Fruit fly (Drosophila melanogaster) whole organism, embryonic: ENCODE measurements around the gene Cep135.

ENCODE experiments used
- Antp ChIP-seq: fragments of 200-800 bp; sonication (Bioruptor generic); optimal IDR thresholded peaks from 3 replicates; lab custom pipeline; 2016; ENCODE audit warnings: missing biosample characterization, missing genetic modification characterization
- Atf6 ChIP-seq: fragments of 200-800 bp; sonication (Bioruptor generic); IDR thresholded peaks from 2 replicates; pipeline ENCODE4 v1.3.6; 2022; ENCODE audit warnings: missing biosample characterization, missing genetic modification characterization
- CG10274 ChIP-seq: fragments of 200-800 bp; sonication (Bioruptor generic); optimal IDR thresholded peaks from 3 replicates; lab custom pipeline; 2017; ENCODE audit warnings: missing biosample characterization, mild to moderate bottlenecking, missing genetic modification characterization
- CG10431 ChIP-seq: fragments of 200-800 bp; sonication (Bioruptor generic); optimal IDR thresholded peaks from 3 replicates; lab custom pipeline; 2018; ENCODE audit warnings: missing biosample characterization, mild to moderate bottlenecking, missing genetic modification characterization
- CG10959 ChIP-seq: fragments of 200-800 bp; sonication (Bioruptor generic); IDR thresholded peaks from 2 replicates; pipeline ENCODE4 v1.3.6; 2022; ENCODE audit warnings: missing biosample characterization, missing genetic modification characterization
- CG12104 ChIP-seq: fragments of 200-800 bp; sonication (Bioruptor generic); optimal IDR thresholded peaks from 3 replicates; lab custom pipeline; 2016; ENCODE audit warnings: missing biosample characterization, missing genetic modification characterization
- CG13123 ChIP-seq: fragments of 200-800 bp; sonication (Bioruptor generic); optimal IDR thresholded peaks from 2 replicates; lab custom pipeline; 2016; ENCODE audit warnings: missing biosample characterization, missing genetic modification characterization
- CG13424 ChIP-seq: fragments of 200-800 bp; sonication (Bioruptor generic); optimal IDR thresholded peaks from 2 replicates; lab custom pipeline; 2019; ENCODE audit warnings: missing biosample characterization, mild to moderate bottlenecking, missing genetic modification characterization, moderate library complexity
- CG13894 ChIP-seq: fragments of 200-800 bp; sonication (Bioruptor generic); optimal IDR thresholded peaks from 3 replicates; lab custom pipeline; 2018; ENCODE audit warnings: missing biosample characterization, mild to moderate bottlenecking, missing genetic modification characterization, moderate library complexity
- CG15514 ChIP-seq: fragments of 200-800 bp; sonication (Bioruptor generic); optimal IDR thresholded peaks from 3 replicates; lab custom pipeline; 2017; ENCODE audit warnings: missing biosample characterization, missing genetic modification characterization, mild to moderate bottlenecking, moderate library complexity, missing genetic modification reagents
- CG15601 ChIP-seq: fragments of 200-800 bp; sonication (Bioruptor generic); optimal IDR thresholded peaks from 3 replicates; lab custom pipeline; 2019; ENCODE audit warnings: missing biosample characterization, mild to moderate bottlenecking, missing genetic modification characterization, moderate library complexity
- CG16813 ChIP-seq: fragments of 200-800 bp; sonication (Bioruptor generic); IDR thresholded peaks from 3 replicates; pipeline ENCODE4 v1.3.6; 2022; ENCODE audit warnings: missing biosample characterization, missing genetic modification characterization; ENCODE audit not compliant: partially characterized antibody
- CG17361 ChIP-seq: fragments of 200-800 bp; sonication (Bioruptor generic); IDR thresholded peaks from 3 replicates; pipeline ENCODE4 v1.3.6; 2022; ENCODE audit warnings: missing biosample characterization, missing genetic modification characterization
- CG17829 ChIP-seq: fragments of 200-800 bp; optimal IDR thresholded peaks from 2 replicates; lab custom pipeline; 2019; ENCODE audit warnings: missing biosample characterization, mild to moderate bottlenecking, missing genetic modification characterization, moderate library complexity
- CG5953 ChIP-seq: fragments of 200-800 bp; sonication (Bioruptor generic); IDR thresholded peaks from 2 replicates; pipeline ENCODE4 v1.3.6; 2022; ENCODE audit warnings: missing biosample characterization, missing genetic modification characterization
- CG6683 ChIP-seq: fragments of 200-800 bp; sonication (Bioruptor generic); optimal IDR thresholded peaks from 2 replicates; lab custom pipeline; 2017; ENCODE audit warnings: missing biosample characterization, mild to moderate bottlenecking, missing genetic modification characterization, missing genetic modification reagents
- CG7786 ChIP-seq: fragments of 200-800 bp; sonication (Bioruptor generic); optimal IDR thresholded peaks from 2 replicates; lab custom pipeline; 2016; ENCODE audit warnings: missing biosample characterization, missing genetic modification characterization
- CG8944 ChIP-seq: fragments of 200-800 bp; sonication (Bioruptor generic); optimal IDR thresholded peaks from 3 replicates; lab custom pipeline; 2016; ENCODE audit warnings: missing biosample characterization, missing genetic modification characterization
- CHES-1-like ChIP-seq: fragments of 200-800 bp; sonication (Bioruptor generic); optimal IDR thresholded peaks from 2 replicates; lab custom pipeline; 2016; ENCODE audit warnings: missing biosample characterization, missing genetic modification characterization
- Camta ChIP-seq: fragments of 200-800 bp; sonication (Bioruptor generic); optimal IDR thresholded peaks from 2 replicates; lab custom pipeline; 2016; ENCODE audit warnings: missing biosample characterization, missing genetic modification characterization
- Chrac-16 ChIP-seq: fragments of 200-800 bp; sonication (Bioruptor generic); optimal IDR thresholded peaks from 3 replicates; lab custom pipeline; 2016; ENCODE audit warnings: missing biosample characterization, missing genetic modification characterization
- Deaf1 ChIP-seq: fragments of 200-800 bp; optimal IDR thresholded peaks from 3 replicates; lab custom pipeline; 2019; ENCODE audit warnings: missing biosample characterization, mild to moderate bottlenecking, missing genetic modification characterization, moderate library complexity
- Ets65A ChIP-seq: fragments of 200-800 bp; sonication (Bioruptor generic); peaks from one replicate; lab custom pipeline; 2016; ENCODE audit warnings: missing biosample characterization, missing genetic modification characterization
- Gug ChIP-seq: fragments of 200-800 bp; sonication (Bioruptor generic); IDR thresholded peaks from 4 replicates; pipeline ENCODE4 v1.3.6; 2022; ENCODE audit warnings: missing biosample characterization, missing genetic modification characterization
- HLHmδ ChIP-seq: fragments of 200-800 bp; sonication (Bioruptor generic); optimal IDR thresholded peaks from 2 replicates; lab custom pipeline; 2018; ENCODE audit warnings: missing biosample characterization, mild to moderate bottlenecking, missing genetic modification characterization, moderate library complexity
- NC2β ChIP-seq: fragments of 200-800 bp; sonication (Bioruptor generic); optimal IDR thresholded peaks from 2 replicates; lab custom pipeline; 2016; ENCODE audit warnings: missing biosample characterization, missing genetic modification characterization
- Ptx1 ChIP-seq: fragments of 200-800 bp; sonication (Bioruptor generic); IDR thresholded peaks from 2 replicates; pipeline ENCODE4 v1.3.6; 2022; ENCODE audit warnings: missing biosample characterization, missing genetic modification characterization
- Side ChIP-seq: fragments of 200-800 bp; sonication (Bioruptor generic); optimal IDR thresholded peaks from 2 replicates; lab custom pipeline; 2016; ENCODE audit warnings: missing biosample characterization, missing genetic modification characterization
- Stat92E ChIP-seq, 3 experiments: fragments of >200 bp in 2 of 3; fragments of 200-800 bp in 1 of 3; sonication (Bioruptor generic) in 1 of 3; optimal IDR thresholded peaks; 2 replicates each; lab custom pipeline; 2017 to 2019; ENCODE audit warnings: missing biosample characterization in 3 of 3, missing genetic modification characterization in 3 of 3, mild to moderate bottlenecking in 1 of 3, moderate library complexity in 1 of 3
- Xrp1 ChIP-seq: fragments of 200-800 bp; sonication (Bioruptor generic); IDR thresholded peaks from 2 replicates; pipeline ENCODE4 v1.3.6; 2022; ENCODE audit warnings: missing biosample characterization, missing genetic modification characterization
- caup ChIP-seq: fragments of 200-800 bp; sonication (Bioruptor generic); optimal IDR thresholded peaks from 3 replicates; lab custom pipeline; 2017; ENCODE audit warnings: missing biosample characterization, mild to moderate bottlenecking, missing genetic modification characterization, moderate library complexity; ENCODE audit not compliant: severe bottlenecking
- chm ChIP-seq: fragments of 200-800 bp; sonication (Bioruptor generic); IDR thresholded peaks from 2 replicates; pipeline ENCODE4 v1.3.6; 2022; ENCODE audit warnings: missing biosample characterization, missing genetic modification characterization
- chn ChIP-seq: fragments of 200-800 bp; sonication (Bioruptor generic); optimal IDR thresholded peaks from 2 replicates; lab custom pipeline; 2016; ENCODE audit warnings: missing biosample characterization, missing genetic modification characterization
- crol ChIP-seq: fragments of 200-800 bp; sonication (Bioruptor generic); IDR thresholded peaks from 2 replicates; pipeline ENCODE4 v1.3.6; 2022; ENCODE audit warnings: missing biosample characterization, missing genetic modification characterization
- dm ChIP-seq: fragments of 200-800 bp; sonication (Bioruptor generic); optimal IDR thresholded peaks from 3 replicates; lab custom pipeline; 2016; ENCODE audit warnings: missing biosample characterization, missing genetic modification characterization
- dmrt99B ChIP-seq: fragments of 200-800 bp; sonication (Bioruptor generic); optimal IDR thresholded peaks from 2 replicates; lab custom pipeline; 2018; ENCODE audit warnings: missing biosample characterization, mild to moderate bottlenecking, missing genetic modification characterization, moderate library complexity
- dpn ChIP-seq, 2 experiments: fragments of 200-800 bp; sonication (Bioruptor generic); optimal IDR thresholded peaks; 3 replicates each; lab custom pipeline; 2016; ENCODE audit warnings: missing biosample characterization in 2 of 2, missing genetic modification characterization in 2 of 2
- exex ChIP-seq: fragments of 200-800 bp; sonication (Bioruptor generic); optimal IDR thresholded peaks from 4 replicates; lab custom pipeline; 2018; ENCODE audit warnings: missing biosample characterization, mild to moderate bottlenecking, missing genetic modification characterization, moderate library complexity
- fd102C ChIP-seq: fragments of 200-800 bp; sonication (Bioruptor generic); optimal IDR thresholded peaks from 2 replicates; lab custom pipeline; 2018; ENCODE audit warnings: missing biosample characterization, mild to moderate bottlenecking, missing genetic modification characterization, moderate library complexity
- gem ChIP-seq: fragments of 200-800 bp; sonication (Bioruptor generic); optimal IDR thresholded peaks from 2 replicates; lab custom pipeline; 2019; ENCODE audit warnings: missing biosample characterization, mild to moderate bottlenecking, missing genetic modification characterization, moderate library complexity
- hbn ChIP-seq: fragments of 200-800 bp; sonication (Bioruptor generic); IDR thresholded peaks from 2 replicates; pipeline ENCODE4 v1.3.6; 2022; ENCODE audit warnings: missing biosample characterization, missing genetic modification characterization; ENCODE audit not compliant: partially characterized antibody
- mam ChIP-seq: fragments of 200-800 bp; sonication (Bioruptor generic); optimal IDR thresholded peaks from 3 replicates; lab custom pipeline; 2016; ENCODE audit warnings: missing biosample characterization, missing genetic modification characterization
- p53 ChIP-seq: fragments of 200-800 bp; sonication (Bioruptor generic); optimal IDR thresholded peaks from 2 replicates; lab custom pipeline; 2016; ENCODE audit warnings: missing biosample characterization, missing genetic modification characterization
- pros ChIP-seq: fragments of 200-800 bp; sonication (Bioruptor generic); optimal IDR thresholded peaks from 3 replicates; lab custom pipeline; 2019; ENCODE audit warnings: missing biosample characterization, mild to moderate bottlenecking, missing genetic modification characterization, moderate library complexity
- rib ChIP-seq: fragments of 200-800 bp; sonication (Bioruptor generic); IDR thresholded peaks from 2 replicates; pipeline ENCODE4 v1.3.6; 2022; ENCODE audit warnings: missing biosample characterization, missing genetic modification characterization
- sqz ChIP-seq: fragments of 200-800 bp; sonication (Bioruptor generic); optimal IDR thresholded peaks from 3 replicates; lab custom pipeline; 2018; ENCODE audit warnings: missing biosample characterization, mild to moderate bottlenecking, missing genetic modification characterization
- vvl ChIP-seq: fragments of 200-800 bp; sonication (Bioruptor generic); IDR thresholded peaks from 2 replicates; pipeline ENCODE4 v1.3.6; 2022; ENCODE audit warnings: missing biosample characterization, missing genetic modification characterization
- zen2 ChIP-seq: fragments of 200-800 bp; sonication (Bioruptor generic); IDR thresholded peaks from 3 replicates; pipeline ENCODE4 v1.3.6; 2022; ENCODE audit warnings: missing biosample characterization, missing genetic modification characterization; ENCODE audit not compliant: partially characterized antibody

The Cep135 gene

dm6 chr3L:15143638-15144600, 27.4 kb downstream of the Cep135 start, which contains the start of the genes CG32147 and Pex3 (continued):
- TF ChIP-seq hbn (GFP tag; lab: Robert Waterston, UW): no peak; the same call in 1 of the 2 replicates
- no peak for TF ChIP-seq CG13894
- TF ChIP-seq CG8944: no peak
- TF ChIP-seq CG10431 (GFP tag; lab: Kevin White, UChicago): no peak
- TF ChIP-seq Xrp1: no peak
- TF ChIP-seq Chrac-16 (GFP tag; lab: Kevin White, UChicago): no peak
- no peak for TF ChIP-seq CG6683 (GFP tag; lab: Kevin White, UChicago)
- no peak for TF ChIP-seq caup (GFP tag; lab: Kevin White, UChicago)
- no peak for TF ChIP-seq CG12104 (GFP tag; lab: Kevin White, UChicago)
- peak; percentile 32 for TF ChIP-seq Deaf1
- no peak for TF ChIP-seq Antp (GFP tag; lab: Kevin White, UChicago)
- TF ChIP-seq Camta: no peak
- TF ChIP-seq mam: no peak
- TF ChIP-seq CG10274: no peak
- peak; percentile 60 for TF ChIP-seq CG15601 (tag; lab: Kevin White, UChicago)
- no peak for TF ChIP-seq dmrt99B
- TF ChIP-seq CG13123: no peak
- TF ChIP-seq crol (GFP tag; lab: Robert Waterston, UW): peak; percentile 50; the same call in 1 of the 2 replicates
- no peak for TF ChIP-seq exex (tag; lab: Kevin White, UChicago)
- TF ChIP-seq sqz: no peak
- TF ChIP-seq CG7786 (GFP tag; lab: Kevin White, UChicago): no peak
- peak in 1 of 3 experiments; percentile 39 for TF ChIP-seq Stat92E (GFP tag; optimal IDR thresholded peaks at IDR 0.05; lab: Kevin White, UChicago)
- no peak for TF ChIP-seq fd102C
- peak; percentile 37 for TF ChIP-seq dm
- TF ChIP-seq HLHmδ: no peak
- no peak for TF ChIP-seq chn (GFP tag; lab: Kevin White, UChicago)
- TF ChIP-seq Side (GFP tag; lab: Kevin White, UChicago): no peak
- TF ChIP-seq rib: no peak
- peak in 1 of 2 experiments; percentile 18 for TF ChIP-seq dpn (GFP tag; optimal IDR thresholded peaks at IDR 0.05; lab: Kevin White, UChicago)
- peak; percentile 47; the same call in 1 of the 3 replicates for TF ChIP-seq CG17361 (GFP tag; lab: Robert Waterston, UW)
- no peak for TF ChIP-seq CG13424 (tag; lab: Kevin White, UChicago)
- TF ChIP-seq Gug (GFP tag; lab: Robert Waterston, UW): no peak
- no peak for TF ChIP-seq CG5953 (GFP tag; lab: Robert Waterston, UW)
- peak; percentile 7 for TF ChIP-seq CG17829 (tag; lab: Kevin White, UChicago)
- peak; percentile 19 for TF ChIP-seq CHES-1-like (GFP tag; lab: Kevin White, UChicago)
- no peak for TF ChIP-seq Ets65A (GFP tag; lab: Kevin White, UChicago)
- TF ChIP-seq vvl (GFP tag; lab: Robert Waterston, UW): no peak
- TF ChIP-seq CG16813: 0 out of 3 replicates have a peak, but pooled peaks have one; percentile 10
- no peak for TF ChIP-seq Atf6 (GFP tag; lab: Robert Waterston, UW)
- TF ChIP-seq p53: no peak
- TF ChIP-seq Ptx1: no peak
- TF ChIP-seq NC2β (GFP tag; lab: Kevin White, UChicago): no peak
- TF ChIP-seq gem (tag; lab: Kevin White, UChicago): peak; percentile 16
- TF ChIP-seq pros (GFP tag; lab: Kevin White, UChicago): no peak
- no peak for TF ChIP-seq chm (GFP tag; lab: Robert Waterston, UW)
- no peak for TF ChIP-seq CG10959 (GFP tag; lab: Robert Waterston, UW)
- TF ChIP-seq zen2 (GFP tag; lab: Robert Waterston, UW): no peak
- peak; percentile 83 for TF ChIP-seq CG15514 (GFP tag; lab: Kevin White, UChicago)
